Worm (Caenorhabditis elegans) whole organism, midembryonic: ENCODE results near the gene T09A12.1.
A peak's percentile ranks its signal among the peaks of the same experiment; 100 is the strongest.

Source experiments
- T22C8.4 ChIP-seq: fragments of 200-800 bp; sonication (Bioruptor generic); IDR thresholded peaks from 2 replicates; pipeline ENCODE4 v1.3.6; 2022; ENCODE audit warnings: missing genetic modification characterization, missing compliant biosample characterization
- cog-1 ChIP-seq: sonication (generic microtip); optimal IDR thresholded peaks from 2 replicates; lab custom pipeline; 2016; ENCODE audit warnings: missing genetic modification characterization, missing compliant biosample characterization
- flt-1 ChIP-seq: fragments of 200-800 bp; sonication (Bioruptor generic); IDR thresholded peaks from 2 replicates; pipeline ENCODE4 v1.3.6; 2022; ENCODE audit warnings: missing genetic modification characterization, missing compliant biosample characterization
- klf-2 ChIP-seq: fragments of 200-800 bp; sonication (Bioruptor generic); conservative IDR thresholded peaks from 2 replicates; pipeline ENCODE4 v1.3.6; 2022; ENCODE audit warnings: missing genetic modification reagents, missing genetic modification characterization, missing compliant biosample characterization
- med-1 ChIP-seq: sonication (generic microtip); optimal IDR thresholded peaks from 2 replicates; lab custom pipeline; 2017; ENCODE audit warnings: missing genetic modification characterization, mild to moderate bottlenecking, missing compliant biosample characterization, antibody characterized with exemption, missing genetic modification reagents; ENCODE audit not compliant: insufficient read depth
- ref-1 ChIP-seq: fragments of 200-800 bp; sonication (Bioruptor generic); conservative IDR thresholded peaks from 2 replicates; pipeline ENCODE4 v1.3.6; 2022; ENCODE audit warnings: missing genetic modification reagents, missing genetic modification characterization, missing compliant biosample characterization
- tab-1 ChIP-seq: fragments of 200-800 bp; sonication (Bioruptor generic); IDR thresholded peaks from 2 replicates; pipeline ENCODE4 v1.3.6; 2022; ENCODE audit warnings: missing genetic modification characterization, missing compliant biosample characterization
- ztf-23 ChIP-seq: fragments of 200-800 bp; sonication (Bioruptor generic); IDR thresholded peaks from 2 replicates; pipeline ENCODE4 v1.3.6; 2022; ENCODE audit warnings: missing genetic modification reagents, missing genetic modification characterization, missing compliant biosample characterization
- ztf-29 ChIP-seq: fragments of 200-800 bp; sonication (Bioruptor generic); IDR thresholded peaks from 2 replicates; pipeline ENCODE4 v1.3.6; 2022; ENCODE audit warnings: missing genetic modification reagents, missing genetic modification characterization, missing compliant biosample characterization

T09A12.1 gene

ce11 chrIV:8283214-8283613, 39.0 kb downstream of the T09A12.1 start:
- TF ChIP-seq ref-1 (GFP tag; lab: Robert Waterston, UW): no peak
- TF ChIP-seq T22C8.4 (GFP tag; lab: Robert Waterston, UW): no peak
- no peak for TF ChIP-seq cog-1
- TF ChIP-seq klf-2: no peak
- TF ChIP-seq ztf-29 (GFP tag; lab: Robert Waterston, UW): no peak
- no peak for TF ChIP-seq flt-1 (GFP tag; lab: Robert Waterston, UW)
- no peak for TF ChIP-seq tab-1 (GFP tag; lab: Robert Waterston, UW)
- no peak for TF ChIP-seq ztf-23
- no peak for TF ChIP-seq med-1 (GFP tag; lab: Kevin White, UChicago)

ce11 chrIV:8286352-8286751, 42.1 kb downstream of the T09A12.1 start, which contains the start of gene K07H8.9:
TSS of gene K07H8.9 (minus strand) at chrIV:8286476.
- no peak for TF ChIP-seq tab-1 (GFP tag; lab: Robert Waterston, UW)
- TF ChIP-seq ztf-23: no peak
- TF ChIP-seq klf-2: no peak
- TF ChIP-seq med-1 (GFP tag; lab: Kevin White, UChicago): no peak
- no peak for TF ChIP-seq ref-1 (GFP tag; lab: Robert Waterston, UW)
- TF ChIP-seq cog-1: no peak
- no peak for TF ChIP-seq flt-1 (GFP tag; lab: Robert Waterston, UW)
- TF ChIP-seq T22C8.4 (GFP tag; lab: Robert Waterston, UW): no peak
- TF ChIP-seq ztf-29 (GFP tag; lab: Robert Waterston, UW): no peak

- TF ChIP-seq cog-1: no peak
- TF ChIP-seq ztf-23: no peak
These were observed 43.1 kb downstream of the T09A12.1 start for ce11 chrIV:8287287-8287686.

ce11 chrIV:8289105-8289504, 44.9 kb downstream of the T09A12.1 start:
- TF ChIP-seq tab-1 (GFP tag; lab: Robert Waterston, UW) (no peak), ref-1 (GFP tag; lab: Robert Waterston, UW) (no peak), cog-1 (no peak), klf-2 (no peak), ztf-29 (GFP tag; lab: Robert Waterston, UW) (no peak), flt-1 (GFP tag; lab: Robert Waterston, UW) (no peak), T22C8.4 (GFP tag; lab: Robert Waterston, UW) (no peak), med-1 (GFP tag; lab: Kevin White, UChicago) (no peak), ztf-23 (no peak)

ce11 chrIV:8289505-8289579, 45.1 kb downstream of the T09A12.1 start, which contains the start of gene nucl-1:
TSS of gene nucl-1 (minus strand) at chrIV:8289530.
- TF ChIP-seq tab-1 (GFP tag; lab: Robert Waterston, UW): no peak
- no peak for TF ChIP-seq klf-2
- TF ChIP-seq T22C8.4 (GFP tag; lab: Robert Waterston, UW): no peak
- no peak for TF ChIP-seq cog-1
- no peak for TF ChIP-seq ref-1 (GFP tag; lab: Robert Waterston, UW)
- no peak for TF ChIP-seq med-1 (GFP tag; lab: Kevin White, UChicago)
- no peak for TF ChIP-seq ztf-23
- no peak for TF ChIP-seq ztf-29 (GFP tag; lab: Robert Waterston, UW)
- no peak for TF ChIP-seq flt-1 (GFP tag; lab: Robert Waterston, UW)

ce11 chrIV:8289580-8290323, 45.5 kb downstream of the T09A12.1 start, which contains the start of gene daf-31:
TSS of gene daf-31 (plus strand) at chrIV:8290273.
- TF ChIP-seq med-1 (GFP tag; lab: Kevin White, UChicago): no peak
- no peak for TF ChIP-seq tab-1 (GFP tag; lab: Robert Waterston, UW)
- TF ChIP-seq ztf-29 (GFP tag; lab: Robert Waterston, UW): 0 out of 2 replicates have a peak, but pooled peaks have one; percentile 39

ce11 chrIV:8291232-8291631, 47.0 kb downstream of the T09A12.1 start, which contains the start of gene K07H8.2:
TSS of gene K07H8.2 (plus strand) at chrIV:8291532.
- no peak for TF ChIP-seq flt-1 (GFP tag; lab: Robert Waterston, UW)
- no peak for TF ChIP-seq ztf-23
- TF ChIP-seq ref-1 (GFP tag; lab: Robert Waterston, UW): no peak
- TF ChIP-seq ztf-29 (GFP tag; lab: Robert Waterston, UW): no peak

ce11 chrIV:8294650-8295049, 50.4 kb downstream of the T09A12.1 start, which contains the start of gene tbce-1:
TSS of gene tbce-1 (plus strand) at chrIV:8294690.
- TF ChIP-seq flt-1 (GFP tag; lab: Robert Waterston, UW): no peak
- TF ChIP-seq tab-1 (GFP tag; lab: Robert Waterston, UW): no peak
- no peak for TF ChIP-seq T22C8.4 (GFP tag; lab: Robert Waterston, UW)
- no peak for TF ChIP-seq ref-1 (GFP tag; lab: Robert Waterston, UW)
